Worm (Caenorhabditis elegans) whole organism, L3 larva: ENCODE results near the gene hbl-1.

Experiments used
- R02D3.7 ChIP-seq: fragments of 150-350 bp; optimal IDR thresholded peaks from 2 replicates; lab custom pipeline; 2014; ENCODE audit warnings: missing biosample characterization, missing genetic modification characterization
- ZK546.5 ChIP-seq: sonication (generic microtip); optimal IDR thresholded peaks from 2 replicates; lab custom pipeline; 2017; ENCODE audit warnings: missing biosample characterization, missing genetic modification characterization
- aly-2 ChIP-seq: fragments of 150-350 bp; optimal IDR thresholded peaks from 2 replicates; lab custom pipeline; 2014; ENCODE audit warnings: missing biosample characterization, missing genetic modification characterization
- ama-1 ChIP-seq: fragments of 150-350 bp; optimal IDR thresholded peaks from 2 replicates; lab custom pipeline; 2018
- ceh-16 ChIP-seq: sonication (generic microtip); optimal IDR thresholded peaks from 2 replicates; lab custom pipeline; 2017; ENCODE audit warnings: missing biosample characterization, missing genetic modification characterization
- ceh-28 ChIP-seq: fragments of 150-350 bp; optimal IDR thresholded peaks from 2 replicates; lab custom pipeline; 2014; ENCODE audit warnings: missing biosample characterization, missing genetic modification reagents, missing genetic modification characterization
- ceh-82 ChIP-seq: fragments of 150-350 bp; optimal IDR thresholded peaks from 2 replicates; lab custom pipeline; 2014; ENCODE audit warnings: missing biosample characterization, missing genetic modification characterization
- ceh-9 ChIP-seq: sonication (generic microtip); optimal IDR thresholded peaks from 2 replicates; lab custom pipeline; 2018; ENCODE audit warnings: missing biosample characterization, missing genetic modification characterization
- daf-12 ChIP-seq: fragments of 150-350 bp; optimal IDR thresholded peaks from 2 replicates; lab custom pipeline; 2014; ENCODE audit warnings: missing biosample characterization, missing genetic modification reagents, missing genetic modification characterization
- egl-27 ChIP-seq: sonication (generic microtip); optimal IDR thresholded peaks from 4 replicates; lab custom pipeline; 2017; ENCODE audit warnings: missing biosample characterization, missing genetic modification reagents, missing genetic modification characterization
- egl-5 ChIP-seq: fragments of 150-350 bp; optimal IDR thresholded peaks from 2 replicates; lab custom pipeline; 2017; ENCODE audit warnings: missing biosample characterization, missing genetic modification reagents, missing genetic modification characterization, inconsistent platforms
- elt-1 ChIP-seq: fragments of 150-350 bp; optimal IDR thresholded peaks from 2 replicates; lab custom pipeline; 2014; ENCODE audit warnings: missing biosample characterization, missing genetic modification characterization
- elt-2 ChIP-seq: sonication (generic microtip); optimal IDR thresholded peaks from 2 replicates; lab custom pipeline; 2016; ENCODE audit warnings: missing genetic modification reagents, mild to moderate bottlenecking, missing genetic modification characterization, missing compliant biosample characterization
- elt-3 ChIP-seq, 3 experiments: fragments of 150-350 bp in 1 of 3; sonication (generic microtip) in 2 of 3; optimal IDR thresholded peaks; 2 replicates in 2 of 3; 4 replicates in 1 of 3; lab custom pipeline; 2014 to 2017; ENCODE audit warnings: missing biosample characterization in 3 of 3, missing genetic modification characterization in 3 of 3
- eor-1 ChIP-seq, 2 experiments: fragments of 150-350 bp; optimal IDR thresholded peaks; 2 replicates each; lab custom pipeline; 2014 to 2018; ENCODE audit warnings: missing biosample characterization in 2 of 2, missing genetic modification characterization in 2 of 2
- fkh-10 ChIP-seq: sonication (generic microtip); optimal IDR thresholded peaks from 2 replicates; lab custom pipeline; 2017; ENCODE audit warnings: missing biosample characterization, missing genetic modification reagents, missing genetic modification characterization
- fkh-2 ChIP-seq: fragments of 150-350 bp; optimal IDR thresholded peaks from 2 replicates; lab custom pipeline; 2014; ENCODE audit warnings: missing biosample characterization, missing genetic modification reagents, missing genetic modification characterization
- fos-1 ChIP-seq: fragments of 150-350 bp; optimal IDR thresholded peaks from 2 replicates; lab custom pipeline; 2014; ENCODE audit warnings: missing biosample characterization, missing genetic modification characterization
- hmg-11 ChIP-seq: sonication (generic microtip); optimal IDR thresholded peaks from 2 replicates; lab custom pipeline; 2016; ENCODE audit warnings: missing genetic modification characterization, missing compliant biosample characterization
- jun-1 ChIP-seq: fragments of 150-350 bp; optimal IDR thresholded peaks from 2 replicates; lab custom pipeline; 2014; ENCODE audit warnings: missing biosample characterization, missing genetic modification reagents, missing genetic modification characterization
- lin-15B ChIP-seq: fragments of 150-350 bp; optimal IDR thresholded peaks from 2 replicates; lab custom pipeline; 2014; ENCODE audit warnings: missing biosample characterization, missing genetic modification characterization
- lin-39 ChIP-seq: fragments of 150-350 bp; optimal IDR thresholded peaks from 2 replicates; lab custom pipeline; 2018; ENCODE audit warnings: missing biosample characterization, missing genetic modification reagents, missing genetic modification characterization
- lsy-12 ChIP-seq: sonication (generic microtip); optimal IDR thresholded peaks from 2 replicates; lab custom pipeline; 2016; ENCODE audit warnings: mild to moderate bottlenecking, missing genetic modification characterization, missing compliant biosample characterization
- mdl-1 ChIP-seq: fragments of 150-350 bp; optimal IDR thresholded peaks from 2 replicates; lab custom pipeline; 2014; ENCODE audit warnings: missing biosample characterization, missing genetic modification characterization
- mml-1 ChIP-seq: fragments of 150-350 bp; sonication (generic microtip); optimal IDR thresholded peaks from 3 replicates; lab custom pipeline; 2014; ENCODE audit warnings: missing biosample characterization, missing genetic modification characterization
- nfya-1 ChIP-seq: sonication (generic microtip); optimal IDR thresholded peaks from 2 replicates; lab custom pipeline; 2017; ENCODE audit warnings: missing genetic modification characterization, mild to moderate bottlenecking, missing compliant biosample characterization, antibody characterized with exemption, moderate library complexity; ENCODE audit not compliant: insufficient read depth
- nhr-12 ChIP-seq: fragments of 150-350 bp; optimal IDR thresholded peaks from 2 replicates; lab custom pipeline; 2014; ENCODE audit warnings: missing biosample characterization, missing genetic modification characterization
- nhr-23 ChIP-seq: fragments of 150-350 bp; optimal IDR thresholded peaks from 2 replicates; lab custom pipeline; 2014; ENCODE audit warnings: missing biosample characterization, missing genetic modification reagents, missing genetic modification characterization
- nhr-237 ChIP-seq: fragments of 150-350 bp; optimal IDR thresholded peaks from 2 replicates; lab custom pipeline; 2014; ENCODE audit warnings: missing biosample characterization, missing genetic modification characterization
- nhr-25 ChIP-seq: sonication (generic microtip); optimal IDR thresholded peaks from 2 replicates; lab custom pipeline; 2017; ENCODE audit warnings: missing biosample characterization, missing genetic modification characterization
- nhr-28 ChIP-seq: fragments of 150-350 bp; optimal IDR thresholded peaks from 2 replicates; lab custom pipeline; 2014; ENCODE audit warnings: missing biosample characterization, missing genetic modification characterization
- nhr-43 ChIP-seq: sonication (generic microtip); optimal IDR thresholded peaks from 2 replicates; lab custom pipeline; 2016; ENCODE audit warnings: mild to moderate bottlenecking, missing genetic modification characterization, missing compliant biosample characterization; ENCODE audit not compliant: poor library complexity, severe bottlenecking
- nhr-67 ChIP-seq: fragments of 150-350 bp; optimal IDR thresholded peaks from 2 replicates; lab custom pipeline; 2014; ENCODE audit warnings: missing biosample characterization, missing genetic modification characterization
- nhr-76 ChIP-seq: fragments of 150-350 bp; sonication (generic microtip); optimal IDR thresholded peaks from 5 replicates; lab custom pipeline; 2014; ENCODE audit warnings: missing biosample characterization, missing genetic modification characterization
- nhr-77 ChIP-seq: fragments of 150-350 bp; optimal IDR thresholded peaks from 2 replicates; lab custom pipeline; 2014; ENCODE audit warnings: missing biosample characterization, missing genetic modification characterization
- pha-4 ChIP-seq: fragments of 150-350 bp; optimal IDR thresholded peaks from 2 replicates; lab custom pipeline; 2014; ENCODE audit warnings: missing biosample characterization, missing genetic modification reagents, missing genetic modification characterization
- pqm-1 ChIP-seq: fragments of 150-350 bp; optimal IDR thresholded peaks from 2 replicates; lab custom pipeline; 2017; ENCODE audit warnings: missing biosample characterization, missing genetic modification characterization, inconsistent platforms
- sea-2 ChIP-seq: fragments of 150-350 bp; sonication (generic microtip); optimal IDR thresholded peaks from 4 replicates; lab custom pipeline; 2014; ENCODE audit warnings: missing biosample characterization, missing genetic modification reagents, missing genetic modification characterization
- snpc-4 ChIP-seq: fragments of 150-350 bp; optimal IDR thresholded peaks from 2 replicates; lab custom pipeline; 2014; ENCODE audit warnings: missing biosample characterization, missing genetic modification characterization
- tbx-2 ChIP-seq: sonication (generic microtip); optimal IDR thresholded peaks from 2 replicates; lab custom pipeline; 2016; ENCODE audit warnings: mild to moderate bottlenecking, missing genetic modification characterization, missing compliant biosample characterization
- unc-39 ChIP-seq: sonication (generic microtip); optimal IDR thresholded peaks from 4 replicates; lab custom pipeline; 2017; ENCODE audit warnings: missing biosample characterization, missing genetic modification characterization
- unc-62 ChIP-seq: fragments of 150-350 bp; sonication (generic microtip); optimal IDR thresholded peaks from 4 replicates; lab custom pipeline; 2014; ENCODE audit warnings: missing biosample characterization, missing genetic modification reagents, missing genetic modification characterization
- zag-1 ChIP-seq: fragments of 150-350 bp; optimal IDR thresholded peaks from 2 replicates; lab custom pipeline; 2014; ENCODE audit warnings: missing biosample characterization, missing genetic modification characterization
- ztf-11 ChIP-seq: fragments of 150-350 bp; optimal IDR thresholded peaks from 2 replicates; lab custom pipeline; 2014; ENCODE audit warnings: missing biosample characterization, missing genetic modification characterization
- ztf-4 ChIP-seq: fragments of 150-350 bp; optimal IDR thresholded peaks from 2 replicates; lab custom pipeline; 2014; ENCODE audit warnings: missing biosample characterization, missing genetic modification characterization

The hbl-1 gene

ce11 chrX:5839143-5839542 lies 17.2 kb downstream of the hbl-1 start:
- TF ChIP-seq ceh-28 (tag; lab: Kevin White, UChicago) (peak; percentile 63), elt-2 (tag; lab: Kevin White, UChicago) (no peak), nhr-43 (tag; lab: Kevin White, UChicago) (no peak), fkh-2 (no peak), lin-39 (no peak), ceh-9 (tag; lab: Kevin White, UChicago) (no peak), pha-4 (tag; lab: Kevin White, UChicago) (peak; percentile 90), daf-12 (no peak)
- TF ChIP-seq, all 47 proteins: peak for 2

ce11 chrX:5839643-5840042 lies 17.7 kb downstream of the hbl-1 start, which contains the start of gene dct-11:
Gene dct-11 (minus strand): TSS chrX:5839778.
- TF ChIP-seq nfya-1 (tag; lab: Kevin White, UChicago): no peak
- TF ChIP-seq lin-39: no peak
- TF ChIP-seq ZK546.5: no peak
- no peak for TF ChIP-seq nhr-76 (tag; lab: Kevin White, UChicago)
- no peak for TF ChIP-seq nhr-12
- no peak for TF ChIP-seq ztf-4 (tag; lab: Kevin White, UChicago)
- no peak for TF ChIP-seq R02D3.7 (tag; lab: Kevin White, UChicago)
- TF ChIP-seq pha-4 (tag; lab: Kevin White, UChicago): peak; percentile 31
- TF ChIP-seq lin-15B (tag; lab: Kevin White, UChicago): no peak
- TF ChIP-seq elt-2 (tag; lab: Kevin White, UChicago): peak; percentile 94
- TF ChIP-seq nhr-237 (tag; lab: Kevin White, UChicago): no peak
- TF ChIP-seq pqm-1 (tag; lab: Kevin White, UChicago): peak; percentile 93
- no peak for TF ChIP-seq ceh-28 (tag; lab: Kevin White, UChicago)
- peak; percentile 27 for TF ChIP-seq jun-1
- TF ChIP-seq eor-1 (tag; optimal IDR thresholded peaks at IDR 0.05; lab: Kevin White, UChicago): no peak

DNA sequence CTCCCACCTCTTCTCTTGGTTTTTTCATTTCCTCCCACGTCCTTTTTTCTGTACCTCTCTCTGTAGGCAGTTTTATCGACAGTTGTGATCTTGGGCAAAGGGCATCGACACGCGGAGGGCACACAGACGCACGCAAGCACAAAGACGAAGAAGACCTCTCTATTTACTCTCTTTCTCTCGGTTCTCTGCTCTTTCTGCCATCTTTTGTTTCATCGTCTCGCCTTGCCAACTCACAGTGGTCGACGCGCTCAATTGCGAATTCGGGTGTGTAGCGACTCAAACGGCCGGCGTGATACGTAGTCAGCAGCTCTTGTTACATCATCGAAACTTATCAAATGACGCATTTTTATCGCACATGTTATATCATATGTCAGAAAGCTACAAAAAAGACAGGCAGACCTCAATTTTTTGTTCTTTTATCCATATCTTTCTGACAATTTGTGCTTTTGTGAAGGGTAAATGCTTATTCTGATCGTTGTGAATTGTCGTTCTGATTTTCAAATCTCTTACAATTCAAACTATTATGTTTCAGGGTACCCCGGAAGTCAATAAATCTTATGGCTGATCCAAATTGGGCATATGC lies 19.2 kb downstream of the hbl-1 start, which contains the start of gene puf-9:
Gene puf-9 (plus strand): TSS at position 533 of the 583 bp plus-strand sequence.
- peak; percentile 94 for TF ChIP-seq ceh-82 (tag; lab: Kevin White, UChicago)
- TF ChIP-seq fkh-2: peak; percentile 62
- peak; percentile 96 for TF ChIP-seq unc-62 (GFP tag; lab: Kevin White, UChicago)
- TF ChIP-seq unc-39 (tag; lab: Kevin White, UChicago): peak; percentile 7
- peak; percentile 90 for TF ChIP-seq R02D3.7 (tag; lab: Kevin White, UChicago)
- TF ChIP-seq zag-1 (tag; lab: Kevin White, UChicago): peak; percentile 74
- TF ChIP-seq fkh-10 (GFP tag; lab: Kevin White, UChicago): peak; percentile 97
- peak; percentile 95 for TF ChIP-seq egl-27 (tag; lab: Kevin White, UChicago)
- TF ChIP-seq fos-1: peak; percentile 98
- peak; percentile 90 for TF ChIP-seq elt-1 (tag; lab: Kevin White, UChicago)
- peak; percentile 36 for TF ChIP-seq mml-1 (tag; lab: Kevin White, UChicago)
- TF ChIP-seq ceh-28 (tag; lab: Kevin White, UChicago): peak; percentile 92
- peak in 2 of 3 experiments; percentile 95 to 99 for TF ChIP-seq elt-3 (tag; optimal IDR thresholded peaks at IDR 0.05; lab: Kevin White, UChicago)
- peak; percentile 93 for TF ChIP-seq nhr-77 (tag; lab: Kevin White, UChicago)
- TF ChIP-seq snpc-4 (tag; lab: Kevin White, UChicago): peak; percentile 93
- peak; percentile 99 for TF ChIP-seq jun-1
- peak; percentile 96 for TF ChIP-seq mdl-1 (tag; lab: Kevin White, UChicago)
- peak; percentile 95 for TF ChIP-seq tbx-2
- TF ChIP-seq lsy-12 (tag; lab: Kevin White, UChicago): peak; percentile 98
- peak; percentile 98 for TF ChIP-seq lin-39
- peak; percentile 87 for TF ChIP-seq nhr-28
- peak; percentile 97 for TF ChIP-seq nhr-43 (tag; lab: Kevin White, UChicago)
- TF ChIP-seq nhr-76 (tag; lab: Kevin White, UChicago): peak; percentile 87
- peak in 1 of 2 experiments; percentile 36 for TF ChIP-seq eor-1 (tag; optimal IDR thresholded peaks at IDR 0.05; lab: Kevin White, UChicago)
- TF ChIP-seq ceh-9 (tag; lab: Kevin White, UChicago): no peak
- peak; percentile 99 for TF ChIP-seq elt-2 (tag; lab: Kevin White, UChicago)
- TF ChIP-seq ama-1: peak; percentile 94
- TF ChIP-seq nfya-1 (tag; lab: Kevin White, UChicago): peak; percentile 98
- peak; percentile 50 for TF ChIP-seq ZK546.5
- peak; percentile 78 for TF ChIP-seq ceh-16 (tag; lab: Kevin White, UChicago)
- TF ChIP-seq nhr-12: no peak
- TF ChIP-seq pha-4 (tag; lab: Kevin White, UChicago): peak; percentile 100
- peak; percentile 100 for TF ChIP-seq nhr-23 (tag; lab: Kevin White, UChicago)
- peak; percentile 98 for TF ChIP-seq pqm-1 (tag; lab: Kevin White, UChicago)
- TF ChIP-seq nhr-67 (tag; lab: Kevin White, UChicago): peak; percentile 32
- peak; percentile 97 for TF ChIP-seq egl-5 (tag; lab: Kevin White, UChicago)
- TF ChIP-seq sea-2 (GFP tag; lab: Kevin White, UChicago): no peak
- TF ChIP-seq ztf-4 (tag; lab: Kevin White, UChicago): peak; percentile 94
- TF ChIP-seq lin-15B (tag; lab: Kevin White, UChicago): peak; percentile 99
- no peak for TF ChIP-seq ztf-11 (tag; lab: Kevin White, UChicago)
- no peak for TF ChIP-seq aly-2 (tag; lab: Kevin White, UChicago)
- peak; percentile 93 for TF ChIP-seq hmg-11 (tag; lab: Kevin White, UChicago)
- TF ChIP-seq nhr-25 (tag; lab: Kevin White, UChicago): peak; percentile 100
- peak; percentile 78 for TF ChIP-seq daf-12
